Fruit fly (Drosophila melanogaster) whole organism, embryonic: Measurements from ENCODE around the gene RabX5.

Experiments
- CG10267 ChIP-seq: fragments of 200-800 bp; sonication (Bioruptor generic); optimal IDR thresholded peaks from 2 replicates; lab custom pipeline; 2018; ENCODE audit warnings: missing biosample characterization, mild to moderate bottlenecking, missing genetic modification characterization, moderate library complexity
- CG10366 ChIP-seq: fragments of 200-800 bp; sonication (Bioruptor generic); IDR thresholded peaks from 2 replicates; pipeline ENCODE4 v1.3.6; 2022; ENCODE audit warnings: missing biosample characterization, missing genetic modification characterization
- CG10431 ChIP-seq: fragments of 200-800 bp; sonication (Bioruptor generic); optimal IDR thresholded peaks from 3 replicates; lab custom pipeline; 2018; ENCODE audit warnings: missing biosample characterization, mild to moderate bottlenecking, missing genetic modification characterization
- CG12155 ChIP-seq: fragments of 200-800 bp; sonication (Bioruptor generic); optimal IDR thresholded peaks from 3 replicates; lab custom pipeline; 2016; ENCODE audit warnings: missing biosample characterization, missing genetic modification characterization
- CG12744 ChIP-seq: fragments of 200-800 bp; sonication (Bioruptor generic); optimal IDR thresholded peaks from 2 replicates; lab custom pipeline; 2016; ENCODE audit warnings: missing biosample characterization, missing genetic modification characterization
- CG13624 ChIP-seq: fragments of 200-800 bp; sonication (Bioruptor generic); optimal IDR thresholded peaks from 2 replicates; lab custom pipeline; 2016; ENCODE audit warnings: missing biosample characterization, missing genetic modification characterization
- CG14667 ChIP-seq: fragments of 200-800 bp; sonication (Bioruptor generic); IDR thresholded peaks from 2 replicates; pipeline ENCODE4 v1.3.6; 2022; ENCODE audit warnings: missing biosample characterization, missing genetic modification characterization
- CG17385 ChIP-seq: fragments of 200-800 bp; sonication (Bioruptor generic); optimal IDR thresholded peaks from 3 replicates; lab custom pipeline; 2018; ENCODE audit warnings: missing biosample characterization, mild to moderate bottlenecking, missing genetic modification characterization
- CG17912 ChIP-seq: fragments of 200-800 bp; sonication (Bioruptor generic); optimal IDR thresholded peaks from 2 replicates; lab custom pipeline; 2018; ENCODE audit warnings: missing biosample characterization, mild to moderate bottlenecking, missing genetic modification characterization
- CG18262 ChIP-seq: fragments of 200-800 bp; optimal IDR thresholded peaks from 3 replicates; lab custom pipeline; 2019; ENCODE audit warnings: missing biosample characterization, mild to moderate bottlenecking, missing genetic modification characterization, moderate library complexity
- CG33213 ChIP-seq: fragments of 200-800 bp; sonication (Bioruptor generic); optimal IDR thresholded peaks from 3 replicates; lab custom pipeline; 2016; ENCODE audit warnings: missing biosample characterization, missing genetic modification characterization
- CG3847 ChIP-seq: fragments of 200-800 bp; sonication (Bioruptor generic); IDR thresholded peaks from 2 replicates; pipeline ENCODE4 v1.3.6; 2022; ENCODE audit warnings: missing biosample characterization, missing genetic modification characterization
- CG4707 ChIP-seq: fragments of 200-800 bp; sonication (Bioruptor generic); optimal IDR thresholded peaks from 2 replicates; lab custom pipeline; 2018; ENCODE audit warnings: missing biosample characterization, mild to moderate bottlenecking, missing genetic modification characterization, moderate library complexity
- CG6654 ChIP-seq: fragments of 200-800 bp; sonication (Bioruptor generic); optimal IDR thresholded peaks from 2 replicates; lab custom pipeline; 2017; ENCODE audit warnings: missing biosample characterization, mild to moderate bottlenecking, missing genetic modification characterization
- CG6765 ChIP-seq: fragments of 200-800 bp; sonication (Bioruptor generic); optimal IDR thresholded peaks from 3 replicates; lab custom pipeline; 2017; ENCODE audit warnings: missing biosample characterization, mild to moderate bottlenecking, missing genetic modification characterization
- Doc3 ChIP-seq: fragments of 200-800 bp; sonication (Bioruptor generic); IDR thresholded peaks from 3 replicates; pipeline ENCODE4 v1.3.6; 2022; ENCODE audit warnings: missing biosample characterization, missing genetic modification characterization; ENCODE audit not compliant: partially characterized antibody
- Ets97D ChIP-seq: fragments of 200-800 bp; sonication (Bioruptor generic); optimal IDR thresholded peaks from 3 replicates; lab custom pipeline; 2016; ENCODE audit warnings: missing biosample characterization, missing genetic modification characterization
- HmgZ ChIP-seq: fragments of 200-800 bp; sonication (Bioruptor generic); optimal IDR thresholded peaks from 2 replicates; lab custom pipeline; 2018; ENCODE audit warnings: missing biosample characterization, mild to moderate bottlenecking, missing genetic modification characterization
- Hsf ChIP-seq: fragments of 200-800 bp; sonication (Bioruptor generic); optimal IDR thresholded peaks from 3 replicates; lab custom pipeline; 2016; ENCODE audit warnings: missing biosample characterization, missing genetic modification characterization
- Lpt ChIP-seq: fragments of >200 bp; optimal IDR thresholded peaks from 2 replicates; lab custom pipeline; 2018; ENCODE audit warnings: missing biosample characterization, missing genetic modification characterization
- Mes4 ChIP-seq: fragments of 200-800 bp; sonication (Bioruptor generic); optimal IDR thresholded peaks from 2 replicates; lab custom pipeline; 2016; ENCODE audit warnings: missing biosample characterization, missing genetic modification characterization
- Myb ChIP-seq: fragments of 200-800 bp; sonication (Bioruptor generic); optimal IDR thresholded peaks from 2 replicates; lab custom pipeline; 2016; ENCODE audit warnings: missing biosample characterization, missing genetic modification characterization
- NC2β ChIP-seq: fragments of 200-800 bp; sonication (Bioruptor generic); optimal IDR thresholded peaks from 2 replicates; lab custom pipeline; 2016; ENCODE audit warnings: missing biosample characterization, missing genetic modification characterization
- Six4 ChIP-seq: fragments of 200-800 bp; sonication (Bioruptor generic); optimal IDR thresholded peaks from 2 replicates; lab custom pipeline; 2016; ENCODE audit warnings: missing biosample characterization, missing genetic modification characterization
- Usf ChIP-seq: fragments of 200-800 bp; sonication (Bioruptor generic); optimal IDR thresholded peaks from 2 replicates; lab custom pipeline; 2017; ENCODE audit warnings: missing genotype, missing biosample characterization, missing genetic modification characterization
- aop ChIP-seq: fragments of 200-800 bp; sonication (Bioruptor generic); IDR thresholded peaks from 2 replicates; pipeline ENCODE4 v1.3.6; 2022; ENCODE audit warnings: missing biosample characterization, missing genetic modification characterization
- ara ChIP-seq: fragments of 200-800 bp; sonication (Bioruptor generic); IDR thresholded peaks from 2 replicates; pipeline ENCODE4 v1.3.6; 2022; ENCODE audit warnings: missing biosample characterization, missing genetic modification characterization
- ato ChIP-seq: fragments of 200-800 bp; sonication (Bioruptor generic); IDR thresholded peaks from 2 replicates; pipeline ENCODE4 v1.3.6; 2022; ENCODE audit warnings: missing biosample characterization, missing genetic modification characterization; ENCODE audit not compliant: partially characterized antibody
- az2 ChIP-seq: fragments of 200-800 bp; sonication (Bioruptor generic); optimal IDR thresholded peaks from 3 replicates; lab custom pipeline; 2016; ENCODE audit warnings: missing biosample characterization, missing genetic modification characterization
- bcd ChIP-seq: fragments of 200-800 bp; sonication (Bioruptor generic); optimal IDR thresholded peaks from 2 replicates; lab custom pipeline; 2017; ENCODE audit warnings: missing biosample characterization, mild to moderate bottlenecking, missing genetic modification characterization
- cato ChIP-seq: fragments of 200-800 bp; sonication (Bioruptor generic); optimal IDR thresholded peaks from 2 replicates; lab custom pipeline; 2016; ENCODE audit warnings: missing biosample characterization, missing genetic modification characterization, borderline replicate concordance
- chm ChIP-seq: fragments of 200-800 bp; sonication (Bioruptor generic); IDR thresholded peaks from 2 replicates; pipeline ENCODE4 v1.3.6; 2022; ENCODE audit warnings: missing biosample characterization, missing genetic modification characterization
- chn ChIP-seq: fragments of 200-800 bp; sonication (Bioruptor generic); optimal IDR thresholded peaks from 2 replicates; lab custom pipeline; 2016; ENCODE audit warnings: missing biosample characterization, missing genetic modification characterization
- crp ChIP-seq, 2 experiments: fragments of 200-800 bp; sonication (Bioruptor generic); optimal IDR thresholded peaks; 2 replicates in 1 of 2; 3 replicates in 1 of 2; lab custom pipeline; 2017; ENCODE audit warnings: missing biosample characterization in 2 of 2, missing genetic modification characterization in 2 of 2, mild to moderate bottlenecking in 1 of 2, moderate library complexity in 1 of 2
- dati ChIP-seq: fragments of 200-800 bp; sonication (Bioruptor generic); IDR thresholded peaks from 2 replicates; pipeline ENCODE4 v1.3.6; 2022; ENCODE audit warnings: missing biosample characterization, missing genetic modification characterization
- eyg ChIP-seq: fragments of 200-800 bp; sonication (Bioruptor generic); optimal IDR thresholded peaks from 3 replicates; lab custom pipeline; 2016; ENCODE audit warnings: missing biosample characterization, missing genetic modification characterization
- fd102C ChIP-seq: fragments of 200-800 bp; sonication (Bioruptor generic); optimal IDR thresholded peaks from 2 replicates; lab custom pipeline; 2018; ENCODE audit warnings: missing biosample characterization, mild to moderate bottlenecking, missing genetic modification characterization, moderate library complexity
- fd64A ChIP-seq: fragments of 200-800 bp; sonication (Bioruptor generic); optimal IDR thresholded peaks from 3 replicates; lab custom pipeline; 2018; ENCODE audit warnings: missing biosample characterization, mild to moderate bottlenecking, missing genetic modification characterization
- fd96Cb ChIP-seq: fragments of 200-800 bp; sonication (Bioruptor generic); optimal IDR thresholded peaks from 2 replicates; lab custom pipeline; 2018; ENCODE audit warnings: missing biosample characterization, mild to moderate bottlenecking, missing genetic modification characterization, moderate library complexity
- hbn ChIP-seq: fragments of 200-800 bp; sonication (Bioruptor generic); IDR thresholded peaks from 2 replicates; pipeline ENCODE4 v1.3.6; 2022; ENCODE audit warnings: missing biosample characterization, missing genetic modification characterization; ENCODE audit not compliant: partially characterized antibody
- jigr1 ChIP-seq: fragments of 200-800 bp; sonication (Bioruptor generic); IDR thresholded peaks from 3 replicates; pipeline ENCODE4 v1.3.6; 2022; ENCODE audit warnings: missing biosample characterization, missing genetic modification characterization
- onecut ChIP-seq: fragments of 200-800 bp; sonication (Bioruptor generic); IDR thresholded peaks from 2 replicates; pipeline ENCODE4 v1.3.6; 2022; ENCODE audit warnings: missing biosample characterization, missing genetic modification characterization
- pum ChIP-seq: fragments of 200-800 bp; sonication (Bioruptor generic); optimal IDR thresholded peaks from 2 replicates; lab custom pipeline; 2016; ENCODE audit warnings: missing biosample characterization, missing genetic modification characterization
- schlank ChIP-seq: fragments of 200-800 bp; sonication (Bioruptor generic); optimal IDR thresholded peaks from 2 replicates; lab custom pipeline; 2018; ENCODE audit warnings: missing biosample characterization, mild to moderate bottlenecking, missing genetic modification characterization
- sisA ChIP-seq: fragments of 200-800 bp; sonication (Bioruptor generic); IDR thresholded peaks from 2 replicates; pipeline ENCODE4 v1.3.6; 2022; ENCODE audit warnings: missing biosample characterization, missing genetic modification characterization
- sna ChIP-seq: fragments of 200-800 bp; sonication (Bioruptor generic); IDR thresholded peaks from 2 replicates; pipeline ENCODE4 v1.3.6; 2022; ENCODE audit warnings: missing biosample characterization, missing genetic modification characterization; ENCODE audit not compliant: partially characterized antibody
- sob ChIP-seq: fragments of 200-800 bp; sonication (Bioruptor generic); IDR thresholded peaks from 2 replicates; pipeline ENCODE4 v1.3.6; 2022; ENCODE audit warnings: missing biosample characterization, missing genetic modification characterization
- tna ChIP-seq: fragments of 200-800 bp; sonication (Bioruptor generic); IDR thresholded peaks from 2 replicates; pipeline ENCODE4 v1.3.6; 2022; ENCODE audit warnings: missing biosample characterization, missing genetic modification characterization; ENCODE audit not compliant: partially characterized antibody
- twi ChIP-seq: fragments of 200-800 bp; optimal IDR thresholded peaks from 2 replicates; lab custom pipeline; 2019; ENCODE audit warnings: missing biosample characterization, mild to moderate bottlenecking, missing genetic modification characterization, moderate library complexity
- z ChIP-seq: fragments of 200-800 bp; sonication (Bioruptor generic); IDR thresholded peaks from 3 replicates; pipeline ENCODE4 v1.3.6; 2022; ENCODE audit warnings: missing biosample characterization, missing genetic modification characterization

RabX5 gene

dm6 chr3L:1639185-1639812, 30.6 kb downstream of the RabX5 start, which contains the start of the genes Mettl2 and Bgb (continued):
- peak; percentile 30; the same call in 1 of the 2 replicates for TF ChIP-seq onecut (GFP tag; lab: Robert Waterston, UW)
- TF ChIP-seq CG12744 (GFP tag; lab: Kevin White, UChicago), result no peak
- TF ChIP-seq hbn (GFP tag; lab: Robert Waterston, UW), result peak; percentile 62
- peak; percentile 66 for TF ChIP-seq CG10267 (tag; lab: Kevin White, UChicago)
- peak; percentile 69; the same call in 1 of the 2 replicates for TF ChIP-seq sna (GFP tag; lab: Robert Waterston, UW)
- TF ChIP-seq Hsf (GFP tag; lab: Kevin White, UChicago), result peak; percentile 88
- TF ChIP-seq cato (GFP tag; lab: Kevin White, UChicago), result peak; percentile 66
- peak; percentile 46 for TF ChIP-seq schlank (tag; lab: Kevin White, UChicago)
- TF ChIP-seq CG6765 (GFP tag; lab: Kevin White, UChicago), result peak; percentile 34
- TF ChIP-seq bcd (GFP tag; lab: Kevin White, UChicago), result peak; percentile 75
- peak; percentile 59 for TF ChIP-seq twi (tag; lab: Kevin White, UChicago)
- TF ChIP-seq CG10431 (GFP tag; lab: Kevin White, UChicago), result no peak
- 0 out of 2 replicates have a peak, but pooled peaks have one; percentile 35 for TF ChIP-seq chm (GFP tag; lab: Robert Waterston, UW)
- TF ChIP-seq Lpt (GFP tag; lab: Kevin White, UChicago), result no peak
- TF ChIP-seq CG10366, result peak; percentile 69
- TF ChIP-seq fd102C (GFP tag; lab: Kevin White, UChicago), result no peak
- TF ChIP-seq az2 (GFP tag; lab: Kevin White, UChicago), result peak; percentile 72
- TF ChIP-seq CG13624 (GFP tag; lab: Kevin White, UChicago), result peak; percentile 78
- peak; percentile 36 for TF ChIP-seq Mes4 (GFP tag; lab: Kevin White, UChicago)
- no peak for TF ChIP-seq CG4707 (GFP tag; lab: Kevin White, UChicago)
- TF ChIP-seq crp (GFP tag; optimal IDR thresholded peaks at IDR 0.05; lab: Kevin White, UChicago), result peak in 1 of 2 experiments; percentile 42
- peak; percentile 80 for TF ChIP-seq Myb (GFP tag; lab: Kevin White, UChicago)
- TF ChIP-seq fd96Cb, result peak; percentile 78
- TF ChIP-seq tna, result 0 out of 2 replicates have a peak, but pooled peaks have one; percentile 9
- peak; percentile 69 for TF ChIP-seq Ets97D
- TF ChIP-seq CG17912 (GFP tag; lab: Kevin White, UChicago), result no peak
- TF ChIP-seq fd64A (GFP tag; lab: Kevin White, UChicago), result no peak
- peak; percentile 72 for TF ChIP-seq CG18262 (tag; lab: Kevin White, UChicago)
- peak; percentile 93 for TF ChIP-seq sisA
- TF ChIP-seq ara, result peak; percentile 67
- TF ChIP-seq jigr1 (GFP tag; lab: Robert Waterston, UW), result peak; percentile 71; the same call in 2 of the 3 replicates
- TF ChIP-seq CG6654, result peak; percentile 16
- no peak for TF ChIP-seq aop (GFP tag; lab: Robert Waterston, UW)
- TF ChIP-seq CG14667 (GFP tag; lab: Robert Waterston, UW), result peak; percentile 79
- peak; percentile 81 for TF ChIP-seq CG12155 (GFP tag; lab: Kevin White, UChicago)
- peak; percentile 78 for TF ChIP-seq chn (GFP tag; lab: Kevin White, UChicago)
- peak; percentile 73 for TF ChIP-seq eyg (GFP tag; lab: Kevin White, UChicago)
- TF ChIP-seq HmgZ (tag; lab: Kevin White, UChicago), result peak; percentile 67
- TF ChIP-seq ato (GFP tag; lab: Robert Waterston, UW), result peak; percentile 20; the same call in 1 of the 2 replicates
- TF ChIP-seq CG17385 (GFP tag; lab: Kevin White, UChicago), result no peak
- TF ChIP-seq z, result no peak
- peak; percentile 52 for TF ChIP-seq Usf (GFP tag; lab: Kevin White, UChicago)
- peak; percentile 63 for TF ChIP-seq Six4
- TF ChIP-seq CG3847 (GFP tag; lab: Robert Waterston, UW), result peak; percentile 82
- peak; percentile 86 for TF ChIP-seq Doc3 (GFP tag; lab: Robert Waterston, UW)
- TF ChIP-seq dati (GFP tag; lab: Robert Waterston, UW), result no peak
- TF ChIP-seq CG33213 (GFP tag; lab: Kevin White, UChicago), result peak; percentile 65
- TF ChIP-seq pum (GFP tag; lab: Kevin White, UChicago), result peak; percentile 88
- peak; percentile 63 for TF ChIP-seq NC2β (GFP tag; lab: Kevin White, UChicago)
- TF ChIP-seq sob, result peak; percentile 82
